Worm (Caenorhabditis elegans) whole organism, young adult: ENCODE data around the gene vha-1.

ENCODE experiments used
- K11D2.4 ChIP-seq: fragments of 200-800 bp; sonication (Bioruptor generic); IDR thresholded peaks from 2 replicates; pipeline ENCODE4 v1.3.6; 2022; ENCODE audit warnings: missing genetic modification reagents, missing genetic modification characterization, missing compliant biosample characterization
- akir-1 ChIP-seq: fragments of 200-800 bp; sonication (Bioruptor generic); optimal IDR thresholded peaks from 2 replicates; lab custom pipeline; 2018; ENCODE audit warnings: mild to moderate bottlenecking, missing genetic modification characterization, moderate library complexity, missing compliant biosample characterization

DNA sequence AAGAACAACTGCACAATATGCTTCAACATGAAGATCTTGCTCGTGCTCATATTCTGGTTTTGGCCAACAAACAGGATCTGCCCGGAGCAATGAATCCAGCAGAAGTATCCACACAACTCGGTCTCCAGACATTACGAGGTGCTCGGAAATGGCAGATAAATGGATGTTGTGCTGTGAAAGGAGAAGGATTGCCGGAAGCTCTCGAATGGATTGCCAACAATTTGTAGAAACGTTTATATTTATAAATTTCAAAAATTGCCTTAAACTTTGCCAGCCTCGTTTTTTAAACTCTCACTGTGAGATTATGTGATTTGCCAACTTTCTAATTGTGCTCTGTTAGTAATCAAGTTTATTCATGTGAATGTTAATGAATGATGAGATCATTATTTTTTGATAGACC, 42.7 kb downstream of the vha-1 start:
- TF ChIP-seq akir-1, result no peak
- no peak for TF ChIP-seq K11D2.4 (GFP tag; lab: Robert Waterston, UW)
